Worm (Caenorhabditis elegans) whole organism, mixed stage, embryonic: Measurements from ENCODE around the gene nhr-213.

Source experiments
- ceh-43 ChIP-seq: fragments of 200-800 bp; sonication (Bioruptor generic); optimal IDR thresholded peaks from 2 replicates; lab custom pipeline; 2018; ENCODE audit warnings: mild to moderate bottlenecking, missing genetic modification characterization, moderate library complexity, missing compliant biosample characterization
- lsy-2 ChIP-seq: fragments of 150-350 bp; optimal IDR thresholded peaks from 2 replicates; lab custom pipeline; 2014; ENCODE audit warnings: missing biosample characterization, missing genetic modification characterization
- nhr-2 ChIP-seq: fragments of 150-350 bp; optimal IDR thresholded peaks from 2 replicates; lab custom pipeline; 2014; ENCODE audit warnings: missing biosample characterization, missing genetic modification characterization
- nhr-76 ChIP-seq: sonication (generic microtip); optimal IDR thresholded peaks from 2 replicates; lab custom pipeline; 2017; ENCODE audit warnings: missing biosample characterization, missing genetic modification characterization
- pha-4 ChIP-seq: fragments of 150-350 bp; optimal IDR thresholded peaks from 2 replicates; lab custom pipeline; 2018; ENCODE audit warnings: missing biosample characterization, missing genetic modification reagents, missing genetic modification characterization
- unc-62 ChIP-seq: fragments of 150-350 bp; optimal IDR thresholded peaks from 2 replicates; lab custom pipeline; 2014; ENCODE audit warnings: missing biosample characterization, missing genetic modification reagents, missing genetic modification characterization
- ztf-11 ChIP-seq: fragments of 150-350 bp; optimal IDR thresholded peaks from 2 replicates; lab custom pipeline; 2014; ENCODE audit warnings: missing biosample characterization, missing genetic modification characterization

DNA sequence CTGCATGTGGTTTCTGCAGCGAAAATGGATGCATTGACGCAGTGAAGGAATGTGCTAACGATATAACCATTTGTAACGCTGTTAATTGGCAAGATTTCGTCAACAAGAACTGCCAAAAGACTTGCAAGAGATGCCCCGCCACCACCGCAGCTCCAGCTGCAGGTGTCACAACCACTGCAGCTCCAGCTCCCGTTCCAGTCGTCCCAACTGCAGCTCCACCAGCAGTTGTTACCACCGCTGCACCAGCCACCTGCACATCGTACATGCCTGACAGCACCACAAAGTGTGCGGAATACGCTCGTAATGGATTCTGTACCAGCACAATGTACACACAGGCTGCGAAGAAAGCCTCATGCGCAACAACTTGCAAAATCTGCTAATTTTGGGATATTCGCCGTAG is 16.1 kb upstream of the nhr-213 start:
- no peak for TF ChIP-seq nhr-76 (tag; lab: Kevin White, UChicago)
- TF ChIP-seq lsy-2 (tag; lab: Kevin White, UChicago): no peak
- TF ChIP-seq unc-62 (GFP tag; lab: Kevin White, UChicago): no peak
- TF ChIP-seq pha-4 (tag; lab: Kevin White, UChicago): no peak
- no peak for TF ChIP-seq ztf-11 (tag; lab: Kevin White, UChicago)
- no peak for TF ChIP-seq nhr-2 (tag; lab: Kevin White, UChicago)
- no peak for TF ChIP-seq ceh-43
